Fruit fly (Drosophila melanogaster): ENCODE results near the gene CG31142.

CG31142 gene

DNA sequence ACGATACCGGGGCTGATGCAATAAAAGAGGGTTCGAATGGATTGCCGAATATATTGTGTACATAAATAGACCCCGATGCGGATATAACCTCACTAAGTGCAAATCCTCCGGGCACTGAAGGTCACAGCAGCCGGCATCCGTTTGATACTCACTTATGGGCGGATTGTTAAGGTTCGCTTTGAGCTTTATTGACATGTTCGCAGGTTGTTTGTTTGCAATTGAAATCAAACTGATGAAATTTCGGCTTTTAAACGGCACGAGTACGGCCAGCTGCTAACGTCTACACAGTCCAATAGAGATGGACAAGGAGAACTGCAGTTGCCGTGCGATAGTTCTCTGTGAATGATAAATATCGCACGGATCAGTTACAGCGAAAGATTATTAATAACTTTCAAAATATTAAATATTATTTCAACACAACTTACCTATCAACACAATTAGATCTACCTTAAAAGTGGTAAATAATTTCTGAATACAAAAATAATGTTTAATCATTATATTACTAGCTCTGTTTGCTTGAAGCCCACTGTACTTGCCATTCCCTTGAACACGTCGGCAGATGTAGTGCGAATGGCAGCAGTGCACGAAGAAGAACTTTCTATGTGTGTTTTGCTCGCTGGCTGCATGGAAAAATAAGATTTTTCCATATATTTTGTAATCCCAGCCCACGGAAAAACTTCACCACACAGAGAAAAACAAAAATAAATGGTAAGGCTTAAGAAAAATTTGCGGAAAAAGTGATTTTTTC is 29.2 kb downstream of the CG31142 start, which contains the start of the genes GluProRS and AP-1sigma (continued):
- TF ChIP-seq CG6689 (GFP tag; IDR thresholded peaks at IDR 0.05) (peak; percentile 94), danr (GFP tag; IDR thresholded peaks at IDR 0.05) (peak; percentile 93), fd3F (GFP tag; optimal IDR thresholded peaks at IDR 0.05) (peak; percentile 84), CG4854 (GFP tag; optimal IDR thresholded peaks at IDR 0.05) (peak; percentile 79), CG9932 (GFP tag; IDR thresholded peaks at IDR 0.05) (peak; percentile 99), CG32532 (GFP tag; IDR thresholded peaks at IDR 0.05) (peak; percentile 95), CG13624 (GFP tag; optimal IDR thresholded peaks at IDR 0.05) (peak; percentile 84), ac (GFP tag; optimal IDR thresholded peaks at IDR 0.05) (peak; percentile 38), Sry-β (GFP tag; optimal IDR thresholded peaks at IDR 0.05) (no peak), CG14014 (GFP tag; IDR thresholded peaks at IDR 0.05) (peak; percentile 95), NC2β (GFP tag; optimal IDR thresholded peaks at IDR 0.05) (peak; percentile 63), scrt (GFP tag; optimal IDR thresholded peaks at IDR 0.05) (peak; percentile 77), ci (GFP tag; IDR thresholded peaks at IDR 0.05) (peak; percentile 96), dan (GFP tag; IDR thresholded peaks at IDR 0.05) (peak; percentile 93), Lhr (GFP tag; optimal IDR thresholded peaks at IDR 0.05) (peak; percentile 74), CG4820 (GFP tag; optimal IDR thresholded peaks at IDR 0.05) (peak; percentile 92), eve (GFP tag; optimal IDR thresholded peaks at IDR 0.05) (peak in 1 of 2 experiments; percentile 3), CG3726 (GFP tag; IDR thresholded peaks at IDR 0.05) (peak; percentile 92), CG43689 (GFP tag; IDR thresholded peaks at IDR 0.05) (peak; percentile 88), gsb (GFP tag; IDR thresholded peaks at IDR 0.05) (peak; percentile 90), NC2α (GFP tag; optimal IDR thresholded peaks at IDR 0.05) (peak; percentile 30), CG13123 (GFP tag; optimal IDR thresholded peaks at IDR 0.05) (peak; percentile 87), gsb-n (tag; optimal IDR thresholded peaks at IDR 0.05) (peak; percentile 87), CG10462 (GFP tag; optimal IDR thresholded peaks at IDR 0.05) (peak; percentile 75), gcm2 (GFP tag; optimal IDR thresholded peaks at IDR 0.05) (peak; percentile 71), Sry-δ (GFP tag; optimal IDR thresholded peaks at IDR 0.05) (peak; percentile 91), Usf (GFP tag; optimal IDR thresholded peaks at IDR 0.05) (peak; percentile 79), CG8281 (tag; optimal IDR thresholded peaks at IDR 0.05) (peak; percentile 52), nerfin-2 (GFP tag; IDR thresholded peaks at IDR 0.05; ENCODE audit: partially characterized antibody) (peak; percentile 88), hth (optimal IDR thresholded peaks at IDR 0.05) (no peak), Hey (tag; optimal IDR thresholded peaks at IDR 0.05) (peak; percentile 42), cg (GFP tag; optimal IDR thresholded peaks at IDR 0.05) (peak; percentile 90), dati (GFP tag; IDR thresholded peaks at IDR 0.05) (peak; percentile 84), CG1602 (GFP tag; optimal IDR thresholded peaks at IDR 0.05) (peak; percentile 94), Dip2 (GFP tag; IDR thresholded peaks at IDR 0.05) (peak; percentile 32; the same call in 1 of the 2 replicates), trh (GFP tag; optimal IDR thresholded peaks at IDR 0.05) (peak; percentile 78), tgo (GFP tag; IDR thresholded peaks at IDR 0.05) (peak; percentile 98), CG2202 (tag; optimal IDR thresholded peaks at IDR 0.05) (peak; percentile 67), Awh (GFP tag; IDR thresholded peaks at IDR 0.05) (peak; percentile 93), fu2 (GFP tag; optimal IDR thresholded peaks at IDR 0.05) (peak; percentile 57), CG31365 (tag; optimal IDR thresholded peaks at IDR 0.05) (peak; percentile 32), Opbp (GFP tag; IDR thresholded peaks at IDR 0.05; ENCODE audit: partially characterized antibody) (peak; percentile 86), sens (GFP tag) (peak; percentile 97), fd64A (GFP tag; optimal IDR thresholded peaks at IDR 0.05) (no peak), CG15696 (tag; optimal IDR thresholded peaks at IDR 0.05) (peak; percentile 90), CG14667 (GFP tag; IDR thresholded peaks at IDR 0.05) (peak; percentile 97), chif (GFP tag; optimal IDR thresholded peaks at IDR 0.05) (peak; percentile 73 to 88), CG9727 (GFP tag; optimal IDR thresholded peaks at IDR 0.05) (peak; percentile 93), ase (GFP tag; IDR thresholded peaks at IDR 0.05) (peak; percentile 94), CG12942 (GFP tag; optimal IDR thresholded peaks at IDR 0.05) (peak; percentile 92), Ptx1 (GFP tag; IDR thresholded peaks at IDR 0.05) (peak; percentile 99)

Measured in whole organism, embryonic.